Fruit fly (Drosophila melanogaster) whole organism, prepupa: ENCODE measurements around the gene Tim17b.
A peak's percentile ranks its signal among the peaks of the same experiment; 100 is the strongest.

Source experiments
- CG10669 ChIP-seq: fragments of 200-800 bp; sonication (Bioruptor generic); optimal IDR thresholded peaks from 3 replicates; lab custom pipeline; 2018; ENCODE audit warnings: missing biosample characterization, mild to moderate bottlenecking, missing genetic modification characterization, moderate library complexity
- CG11294 ChIP-seq: fragments of 200-800 bp; sonication (Bioruptor generic); IDR thresholded peaks from 2 replicates; pipeline ENCODE4 v1.3.6; 2022; ENCODE audit warnings: missing biosample characterization, missing genetic modification characterization
- CG1621 ChIP-seq: fragments of 200-800 bp; sonication (Bioruptor generic); optimal IDR thresholded peaks from 3 replicates; lab custom pipeline; 2018; ENCODE audit warnings: missing biosample characterization, mild to moderate bottlenecking, missing genetic modification characterization
- CG16779 ChIP-seq: fragments of 200-800 bp; sonication (Bioruptor generic); optimal IDR thresholded peaks from 3 replicates; lab custom pipeline; 2017; ENCODE audit warnings: missing biosample characterization, mild to moderate bottlenecking, missing genetic modification characterization
- CG3032 ChIP-seq: fragments of 200-800 bp; optimal IDR thresholded peaks from 2 replicates; lab custom pipeline; 2019; ENCODE audit warnings: missing biosample characterization, mild to moderate bottlenecking, missing genetic modification characterization, moderate library complexity
- CG31627 ChIP-seq: fragments of 200-800 bp; sonication (Bioruptor generic); optimal IDR thresholded peaks from 3 replicates; lab custom pipeline; 2016; ENCODE audit warnings: missing biosample characterization, missing genetic modification characterization
- CG34406 ChIP-seq: fragments of 200-800 bp; sonication (Bioruptor generic); optimal IDR thresholded peaks from 3 replicates; lab custom pipeline; 2016; ENCODE audit warnings: missing biosample characterization, missing genetic modification characterization
- CG4318 ChIP-seq: fragments of 200-800 bp; sonication (Bioruptor generic); optimal IDR thresholded peaks from 3 replicates; lab custom pipeline; 2017; ENCODE audit warnings: missing biosample characterization, mild to moderate bottlenecking, missing genetic modification characterization
- CG6163 ChIP-seq: fragments of 200-800 bp; sonication (Bioruptor generic); IDR thresholded peaks from 3 replicates; pipeline ENCODE4 v1.3.6; 2022; ENCODE audit warnings: missing biosample characterization, missing genetic modification characterization
- CG6808 ChIP-seq: fragments of 200-800 bp; sonication (Bioruptor generic); optimal IDR thresholded peaks from 3 replicates; lab custom pipeline; 2017; ENCODE audit warnings: missing biosample characterization, missing genetic modification characterization, mild to moderate bottlenecking, moderate library complexity, missing genetic modification reagents
- CG8119 ChIP-seq: fragments of 200-800 bp; sonication (Bioruptor generic); IDR thresholded peaks from 3 replicates; pipeline ENCODE4 v1.3.6; 2022; ENCODE audit warnings: missing biosample characterization, missing genetic modification characterization
- Eip75B ChIP-seq: fragments of 200-800 bp; sonication (Bioruptor generic); optimal IDR thresholded peaks from 3 replicates; lab custom pipeline; 2016; ENCODE audit warnings: missing biosample characterization, missing genetic modification characterization
- Eip78C ChIP-seq: fragments of 200-800 bp; sonication (Bioruptor generic); peaks from one replicate; lab custom pipeline; 2016; ENCODE audit warnings: missing biosample characterization, missing genetic modification characterization
- Ets21C ChIP-seq: fragments of 200-800 bp; sonication (Bioruptor generic); optimal IDR thresholded peaks from 3 replicates; lab custom pipeline; 2016; ENCODE audit warnings: missing biosample characterization, missing genetic modification characterization
- Gug ChIP-seq: fragments of 200-800 bp; sonication (Bioruptor generic); IDR thresholded peaks from 2 replicates; pipeline ENCODE4 v1.3.6; 2022; ENCODE audit warnings: missing biosample characterization, missing genetic modification characterization
- Hr38 ChIP-seq: sonication (Bioruptor generic); optimal IDR thresholded peaks from 2 replicates; lab custom pipeline; 2016; ENCODE audit warnings: missing biosample characterization, missing genetic modification characterization
- Lpt ChIP-seq: fragments of 200-800 bp; sonication (Bioruptor generic); optimal IDR thresholded peaks from 3 replicates; lab custom pipeline; 2016; ENCODE audit warnings: missing biosample characterization, missing genetic modification characterization
- OdsH ChIP-seq: fragments of 200-800 bp; sonication (Bioruptor generic); optimal IDR thresholded peaks from 3 replicates; lab custom pipeline; 2016; ENCODE audit warnings: missing biosample characterization, missing genetic modification characterization
- Smox ChIP-seq: fragments of 200-800 bp; sonication (Bioruptor generic); optimal IDR thresholded peaks from 3 replicates; lab custom pipeline; 2016; ENCODE audit warnings: missing biosample characterization, missing genetic modification characterization
- Sox15 ChIP-seq: fragments of 200-800 bp; sonication (Bioruptor generic); optimal IDR thresholded peaks from 3 replicates; lab custom pipeline; 2016; ENCODE audit warnings: missing biosample characterization, missing genetic modification characterization
- achi ChIP-seq: fragments of 200-800 bp; sonication (Bioruptor generic); optimal IDR thresholded peaks from 3 replicates; lab custom pipeline; 2016; ENCODE audit warnings: missing biosample characterization, missing genetic modification characterization
- acj6 ChIP-seq: fragments of 200-800 bp; sonication (Bioruptor generic); optimal IDR thresholded peaks from 3 replicates; lab custom pipeline; 2016; ENCODE audit warnings: missing biosample characterization, missing genetic modification characterization
- cyc ChIP-seq: fragments of 200-800 bp; sonication (Bioruptor generic); optimal IDR thresholded peaks from 3 replicates; lab custom pipeline; 2016; ENCODE audit warnings: missing biosample characterization, missing genetic modification characterization
- eg ChIP-seq: fragments of 200-800 bp; sonication (Bioruptor generic); IDR thresholded peaks from 3 replicates; pipeline ENCODE4 v1.3.6; 2022; ENCODE audit warnings: missing biosample characterization, missing genetic modification characterization
- fd59A ChIP-seq: fragments of 200-800 bp; sonication (Bioruptor generic); optimal IDR thresholded peaks from 2 replicates; lab custom pipeline; 2017; ENCODE audit warnings: missing biosample characterization, mild to moderate bottlenecking, missing genetic modification characterization, missing genetic modification reagents
- fd85E ChIP-seq: fragments of 200-800 bp; sonication (Bioruptor generic); optimal IDR thresholded peaks from 3 replicates; lab custom pipeline; 2016; ENCODE audit warnings: missing biosample characterization, missing genetic modification characterization
- pdm3 ChIP-seq: fragments of 200-800 bp; sonication (Bioruptor generic); optimal IDR thresholded peaks from 3 replicates; lab custom pipeline; 2016; ENCODE audit warnings: missing biosample characterization, missing genetic modification characterization
- salr ChIP-seq, 2 experiments: fragments of 200-800 bp; sonication (Bioruptor generic); optimal IDR thresholded peaks; 3 replicates each; lab custom pipeline; 2016 to 2018; ENCODE audit warnings: missing biosample characterization in 2 of 2, missing genetic modification characterization in 2 of 2, mild to moderate bottlenecking in 1 of 2
- svp ChIP-seq: fragments of 200-800 bp; sonication (Bioruptor generic); peaks from one replicate; lab custom pipeline; 2016; ENCODE audit warnings: missing biosample characterization, missing genetic modification characterization
- topi ChIP-seq: fragments of 200-800 bp; sonication (Bioruptor generic); optimal IDR thresholded peaks from 3 replicates; lab custom pipeline; 2016; ENCODE audit warnings: missing biosample characterization, missing genetic modification characterization
- vri ChIP-seq: fragments of 200-800 bp; sonication (Bioruptor generic); optimal IDR thresholded peaks from 3 replicates; lab custom pipeline; 2016; ENCODE audit warnings: missing biosample characterization, mild to moderate bottlenecking, missing genetic modification characterization

Tim17b gene

dm6 chr3R:3734434-3735248, at the start of gene Tim17b:
TSS of gene Tim17b (plus strand) at chr3R:3734855.
- TF ChIP-seq Smox (GFP tag; lab: Kevin White, UChicago): no peak
- TF ChIP-seq CG10669 (GFP tag; lab: Kevin White, UChicago): no peak
- TF ChIP-seq CG4318 (GFP tag; lab: Kevin White, UChicago): no peak
- TF ChIP-seq topi (GFP tag; lab: Kevin White, UChicago): no peak
- TF ChIP-seq vri (GFP tag; lab: Kevin White, UChicago): no peak
- no peak for TF ChIP-seq pdm3 (GFP tag; lab: Kevin White, UChicago)
- TF ChIP-seq eg (GFP tag; lab: Robert Waterston, UW): no peak
- TF ChIP-seq CG16779: no peak
- TF ChIP-seq acj6 (GFP tag; lab: Kevin White, UChicago): no peak
- TF ChIP-seq cyc (GFP tag; lab: Kevin White, UChicago): no peak
- TF ChIP-seq OdsH: no peak
- no peak for TF ChIP-seq Sox15 (GFP tag; lab: Kevin White, UChicago)
- TF ChIP-seq Eip75B: no peak
- TF ChIP-seq achi (GFP tag; lab: Kevin White, UChicago): no peak
- TF ChIP-seq fd59A (GFP tag; lab: Kevin White, UChicago): no peak
- TF ChIP-seq Ets21C (GFP tag; lab: Kevin White, UChicago): no peak

- no peak for TF ChIP-seq CG8119
- TF ChIP-seq topi (GFP tag; lab: Kevin White, UChicago): no peak
- peak; percentile 50 for TF ChIP-seq Eip78C
Observed at dm6 chr3R:3733936-3734335, 719 bp upstream of the Tim17b start.

dm6 chr3R:3748563-3749156, 14.0 kb downstream of the Tim17b start:
- TF ChIP-seq fd59A (GFP tag; lab: Kevin White, UChicago) (no peak), Hr38 (no peak), CG6808 (GFP tag; lab: Kevin White, UChicago) (no peak), Ets21C (GFP tag; lab: Kevin White, UChicago) (no peak), Eip78C (no peak), CG11294 (GFP tag; lab: Robert Waterston, UW) (no peak)

dm6 chr3R:3750153-3750717, 15.6 kb downstream of the Tim17b start, which contains the start of gene CG41128:
TSS of gene CG41128 (plus strand) at chr3R:3750363.
- TF ChIP-seq cyc (GFP tag; lab: Kevin White, UChicago) (no peak), Eip78C (peak; percentile 9), CG3032 (tag; lab: Kevin White, UChicago) (peak; percentile 9), CG1621 (no peak)

- TF ChIP-seq svp (GFP tag; lab: Kevin White, UChicago) (no peak), salr (GFP tag; optimal IDR thresholded peaks at IDR 0.05; lab: Kevin White, UChicago) (no peak), CG31627 (GFP tag; lab: Kevin White, UChicago) (no peak), vri (GFP tag; lab: Kevin White, UChicago) (no peak), cyc (GFP tag; lab: Kevin White, UChicago) (no peak), fd85E (GFP tag; lab: Kevin White, UChicago) (no peak), CG10669 (GFP tag; lab: Kevin White, UChicago) (no peak), CG34406 (GFP tag; lab: Kevin White, UChicago) (no peak), Gug (GFP tag; lab: Robert Waterston, UW) (no peak), CG16779 (no peak), Lpt (no peak), CG6163 (no peak), Eip78C (no peak)
Observed at dm6 chr3R:3786708-3787107, 52.1 kb downstream of the Tim17b start.
